Worm (Caenorhabditis elegans): ENCODE results near the gene nlp-69.

nlp-69 gene

DNA sequence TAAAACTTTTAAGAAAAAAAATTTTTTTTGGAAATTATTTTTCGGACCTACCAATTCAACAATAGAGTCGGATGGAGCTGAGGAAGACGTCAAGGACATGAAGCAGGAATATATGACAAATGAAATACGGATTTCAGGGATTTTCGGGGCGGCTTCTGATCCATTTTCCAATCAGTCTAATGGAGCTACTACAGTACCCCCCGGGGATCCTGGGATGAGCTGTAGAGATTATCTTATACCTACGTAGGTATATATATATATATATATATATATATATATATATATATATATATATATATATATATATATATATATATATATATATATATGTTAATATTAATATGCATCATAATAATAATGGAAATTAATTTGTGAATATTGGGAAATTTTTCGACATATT lies 30.7 kb downstream of the nlp-69 start, which contains the start of gene ttx-1:
TSS of gene ttx-1 (minus strand) at position 101 of the 400 bp plus-strand sequence.
- TF ChIP-seq aly-2 (tag; optimal IDR thresholded peaks at IDR 0.05) (no peak), lsy-2 (tag; optimal IDR thresholded peaks at IDR 0.05) (no peak), R02D3.7 (tag; optimal IDR thresholded peaks at IDR 0.05) (no peak), nhr-21 (tag; optimal IDR thresholded peaks at IDR 0.05) (no peak), unc-55 (GFP tag; optimal IDR thresholded peaks at IDR 0.05) (no peak), dmd-4 (tag; optimal IDR thresholded peaks at IDR 0.05) (no peak), peb-1 (tag; optimal IDR thresholded peaks at IDR 0.05) (no peak), ztf-1 (GFP tag; conservative IDR thresholded peaks at IDR 0.05) (no peak), Y55F3AM.14 (GFP tag; optimal IDR thresholded peaks at IDR 0.05) (no peak), unc-62 (GFP tag; optimal IDR thresholded peaks at IDR 0.05) (no peak), ztf-11 (tag; optimal IDR thresholded peaks at IDR 0.05) (no peak)

DNA sequence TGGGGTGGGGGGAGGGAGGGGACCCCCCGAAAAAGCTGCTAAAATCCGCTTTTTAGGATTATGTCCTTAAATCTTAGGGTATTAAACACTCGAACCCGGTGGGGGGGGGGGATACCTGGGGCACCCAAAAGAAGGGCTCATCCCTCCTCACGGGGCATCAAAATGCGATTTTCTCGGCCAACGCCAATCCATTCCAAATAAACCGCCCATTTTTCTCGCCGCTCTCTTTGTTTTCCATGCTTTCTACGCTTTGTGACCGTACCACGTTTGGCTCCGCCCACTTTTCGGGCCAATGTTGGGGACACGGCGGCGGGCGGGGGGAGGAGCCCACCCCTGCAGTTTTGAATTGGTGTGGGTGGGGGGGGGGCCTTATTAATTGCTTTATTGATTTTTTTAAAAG lies 33.3 kb downstream of the nlp-69 start:
- TF ChIP-seq blmp-1 (tag; optimal IDR thresholded peaks at IDR 0.05; ENCODE audit: insufficient read depth): no peak
- 0 out of 2 replicates have a peak, but pooled peaks have one; percentile 22 for TF ChIP-seq ztf-1 (GFP tag; conservative IDR thresholded peaks at IDR 0.05)

DNA sequence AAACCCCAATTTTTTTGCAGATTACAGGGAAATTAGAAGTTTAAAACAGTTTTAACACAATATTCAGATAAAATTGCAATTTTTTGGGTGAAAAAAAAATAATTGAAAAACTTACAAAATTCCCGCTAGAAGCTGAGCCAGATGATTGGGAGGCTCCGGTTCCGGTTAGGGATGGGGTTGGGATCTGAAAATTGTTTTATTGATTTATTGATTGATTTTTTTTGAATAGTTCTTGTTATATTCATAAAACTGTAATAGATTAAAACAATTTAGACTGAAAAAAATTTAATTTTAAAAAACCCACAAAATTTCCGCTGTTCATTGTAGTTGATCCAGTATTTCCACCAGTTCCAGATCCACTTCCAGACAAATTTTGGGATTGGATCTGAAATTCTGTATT lies 35.4 kb downstream of the nlp-69 start:
- no peak for TF ChIP-seq elt-3 (tag; optimal IDR thresholded peaks at IDR 0.05)
- TF ChIP-seq blmp-1 (tag; optimal IDR thresholded peaks at IDR 0.05; ENCODE audit: insufficient read depth): no peak
- no peak for TF ChIP-seq mdl-1 (tag; optimal IDR thresholded peaks at IDR 0.05)
- no peak for TF ChIP-seq nhr-10 (tag; optimal IDR thresholded peaks at IDR 0.05)
- TF ChIP-seq crh-2 (tag; optimal IDR thresholded peaks at IDR 0.05): no peak
- no peak for TF ChIP-seq ama-1 (optimal IDR thresholded peaks at IDR 0.05)
- TF ChIP-seq aly-2 (tag; optimal IDR thresholded peaks at IDR 0.05): no peak
- no peak for TF ChIP-seq lin-13 (GFP tag; optimal IDR thresholded peaks at IDR 0.05)
- no peak for TF ChIP-seq lin-11 (tag; optimal IDR thresholded peaks at IDR 0.05)
- TF ChIP-seq snpc-4 (tag; optimal IDR thresholded peaks at IDR 0.05): no peak
- no peak for TF ChIP-seq nhr-77 (tag; optimal IDR thresholded peaks at IDR 0.05)
- no peak for TF ChIP-seq alr-1 (tag; optimal IDR thresholded peaks at IDR 0.05)
- no peak for TF ChIP-seq ztf-4 (tag; optimal IDR thresholded peaks at IDR 0.05)
- no peak for TF ChIP-seq ZK546.5 (tag; optimal IDR thresholded peaks at IDR 0.05)
- no peak for TF ChIP-seq lin-39 (tag; optimal IDR thresholded peaks at IDR 0.05)
- TF ChIP-seq nhr-23 (tag; optimal IDR thresholded peaks at IDR 0.05): no peak
- no peak for TF ChIP-seq Y55F3AM.14 (GFP tag; optimal IDR thresholded peaks at IDR 0.05)
- TF ChIP-seq F13H6.1 (tag; optimal IDR thresholded peaks at IDR 0.05): no peak
- TF ChIP-seq nhr-25 (tag; optimal IDR thresholded peaks at IDR 0.05): no peak
- no peak for TF ChIP-seq nhr-129 (tag; optimal IDR thresholded peaks at IDR 0.05)

ce11 chrV:20049065-20049464 lies 45.7 kb downstream of the nlp-69 start, which contains the start of gene srh-233:
Gene srh-233 (plus strand): TSS chrV:20049365.
- TF ChIP-seq alr-1 (tag; optimal IDR thresholded peaks at IDR 0.05): no peak
- TF ChIP-seq nhr-11 (tag; optimal IDR thresholded peaks at IDR 0.05): no peak
- TF ChIP-seq Y55F3AM.14 (GFP tag; optimal IDR thresholded peaks at IDR 0.05): no peak
- TF ChIP-seq ZK546.5 (tag; optimal IDR thresholded peaks at IDR 0.05): no peak

DNA sequence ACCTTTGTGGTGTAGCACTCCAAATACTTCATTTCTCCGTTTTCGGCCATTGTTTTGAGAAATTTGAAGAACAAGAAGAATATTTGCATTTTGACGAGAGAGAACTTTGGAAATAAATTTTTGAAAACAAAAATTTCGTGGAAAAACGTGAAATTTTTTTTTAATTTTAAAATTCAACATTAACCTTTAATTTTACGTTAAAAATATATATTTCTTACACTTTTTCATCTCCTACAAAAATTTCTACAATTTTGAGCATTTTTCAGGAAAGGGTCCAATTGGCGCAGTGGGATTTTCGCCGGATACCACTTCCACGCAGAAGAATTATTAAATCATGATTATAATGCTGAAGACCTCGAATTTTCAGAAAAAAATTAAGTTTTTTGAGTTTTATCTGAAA lies 47.5 kb downstream of the nlp-69 start, which contains the start of gene spe-19:
TSS of gene spe-19 (minus strand) at position 101 of the 400 bp plus-strand sequence.
- TF ChIP-seq C34F6.9 (tag; optimal IDR thresholded peaks at IDR 0.05): no peak
- no peak for TF ChIP-seq unc-39 (tag; optimal IDR thresholded peaks at IDR 0.05)
- TF ChIP-seq lin-11 (tag; optimal IDR thresholded peaks at IDR 0.05): no peak
- no peak for TF ChIP-seq gmeb-1 (tag; optimal IDR thresholded peaks at IDR 0.05)
